Fruit fly (Drosophila melanogaster) S2 (cell line): ENCODE results near the gene Gr39a.

Experiments
- CG8478 ChIP-seq: fragments of >200 bp; optimal IDR thresholded peaks from 2 replicates; lab custom pipeline; 2018
- CTCF ChIP-seq, 2 experiments: fragments of >200 bp; optimal IDR thresholded peaks; 2 replicates each; lab custom pipeline; 2018

The Gr39a gene

dm6 chr2L:21289101-21289500, 1.4 kb upstream of the Gr39a start:
- TF ChIP-seq CG8478 (lab: Kevin White, UChicago) (no peak), CTCF (optimal IDR thresholded peaks at IDR 0.05; lab: Kevin White, UChicago) (no peak)

- TF ChIP-seq CTCF (optimal IDR thresholded peaks at IDR 0.05; lab: Kevin White, UChicago) (peak in 1 of 2 experiments; percentile 41), CG8478 (lab: Kevin White, UChicago) (no peak)
These were observed 9.0 kb downstream of the Gr39a start for dm6 chr2L:21299564-21299963.

- TF ChIP-seq CTCF (optimal IDR thresholded peaks at IDR 0.05; lab: Kevin White, UChicago) (no peak), CG8478 (lab: Kevin White, UChicago) (no peak)
These were observed 11.5 kb downstream of the Gr39a start for dm6 chr2L:21302064-21302463.

dm6 chr2L:21303655-21304532, 13.4 kb downstream of the Gr39a start:
- TF ChIP-seq CG8478 (lab: Kevin White, UChicago) (no peak), CTCF (optimal IDR thresholded peaks at IDR 0.05; lab: Kevin White, UChicago) (no peak)

- TF ChIP-seq CTCF (optimal IDR thresholded peaks at IDR 0.05; lab: Kevin White, UChicago), result no peak
- no peak for TF ChIP-seq CG8478 (lab: Kevin White, UChicago)
These were observed 14.0 kb downstream of the Gr39a start for dm6 chr2L:21304533-21304850.

- no peak for TF ChIP-seq CTCF (optimal IDR thresholded peaks at IDR 0.05; lab: Kevin White, UChicago)
- no peak for TF ChIP-seq CG8478 (lab: Kevin White, UChicago)
These were observed 17.4 kb downstream of the Gr39a start for dm6 chr2L:21307795-21308426.

dm6 chr2L:21309058-21309753, 18.7 kb downstream of the Gr39a start:
- TF ChIP-seq CG8478 (lab: Kevin White, UChicago), result no peak
- no peak for TF ChIP-seq CTCF (optimal IDR thresholded peaks at IDR 0.05; lab: Kevin White, UChicago)

dm6 chr2L:21309754-21310426, 19.4 kb downstream of the Gr39a start, which contains the start of gene Mondo:
Gene Mondo, minus strand, starts transcription at chr2L:21310050.
- no peak for TF ChIP-seq CTCF (optimal IDR thresholded peaks at IDR 0.05; lab: Kevin White, UChicago)
- no peak for TF ChIP-seq CG8478 (lab: Kevin White, UChicago)

dm6 chr2L:21310427-21311199, 20.1 kb downstream of the Gr39a start, which contains the start of gene crc:
Gene crc, plus strand, starts transcription at chr2L:21310866.
- TF ChIP-seq CG8478 (lab: Kevin White, UChicago), result no peak
- no peak for TF ChIP-seq CTCF (optimal IDR thresholded peaks at IDR 0.05; lab: Kevin White, UChicago)

dm6 chr2L:21311200-21311689, 20.7 kb downstream of the Gr39a start:
- TF ChIP-seq CTCF (optimal IDR thresholded peaks at IDR 0.05; lab: Kevin White, UChicago), result no peak

dm6 chr2L:21312831-21313437, 22.4 kb downstream of the Gr39a start:
- TF ChIP-seq CG8478 (lab: Kevin White, UChicago) (no peak), CTCF (optimal IDR thresholded peaks at IDR 0.05; lab: Kevin White, UChicago) (no peak)

dm6 chr2L:21313909-21314400, 23.4 kb downstream of the Gr39a start, which contains the start of gene CG46314:
Gene CG46314, plus strand, starts transcription at chr2L:21314360.
- TF ChIP-seq CG8478 (lab: Kevin White, UChicago) (no peak), CTCF (optimal IDR thresholded peaks at IDR 0.05; lab: Kevin White, UChicago) (no peak)

- TF ChIP-seq CTCF (optimal IDR thresholded peaks at IDR 0.05; lab: Kevin White, UChicago) (no peak), CG8478 (lab: Kevin White, UChicago) (no peak)
These were observed 26.2 kb downstream of the Gr39a start for dm6 chr2L:21316716-21317115.
